Fruit fly (Drosophila melanogaster): ENCODE measurements around the gene Hira.
A peak's percentile ranks its signal among the peaks of the same experiment; 100 is the strongest.

Hira gene

dm6 chrX:7710439-7711154 lies 11.3 kb upstream of the Hira start (continued):
- TF ChIP-seq CG34376 (GFP tag; optimal IDR thresholded peaks at IDR 0.05) (no peak), tin (GFP tag; optimal IDR thresholded peaks at IDR 0.05) (peak; percentile 50), Adf1 (GFP tag; IDR thresholded peaks at IDR 0.05) (no peak; the same call in 1 of the 2 replicates), BEAF-32 (GFP tag; optimal IDR thresholded peaks at IDR 0.05) (peak; percentile 42), CG4282 (GFP tag; optimal IDR thresholded peaks at IDR 0.05) (no peak), CG6654 (GFP tag; optimal IDR thresholded peaks at IDR 0.05) (no peak), CG14860 (GFP tag; IDR thresholded peaks at IDR 0.05; ENCODE audit: partially characterized antibody) (no peak), CG10979 (tag; optimal IDR thresholded peaks at IDR 0.05) (peak; percentile 35), grau (tag; optimal IDR thresholded peaks at IDR 0.05) (peak; percentile 52), Oaz (GFP tag; IDR thresholded peaks at IDR 0.05) (no peak), CG6683 (GFP tag; optimal IDR thresholded peaks at IDR 0.05) (no peak), Bteb2 (GFP tag; optimal IDR thresholded peaks at IDR 0.05) (no peak), GATAe (GFP tag; conservative IDR thresholded peaks at IDR 0.05) (no peak), CG10366 (GFP tag; IDR thresholded peaks at IDR 0.05) (peak; percentile 13; the same call in 1 of the 2 replicates), Lpt (GFP tag; optimal IDR thresholded peaks at IDR 0.05) (no peak), row (GFP tag; IDR thresholded peaks at IDR 0.05) (no peak), CG16779 (GFP tag; IDR thresholded peaks at IDR 0.05) (no peak), CG32772 (GFP tag; IDR thresholded peaks at IDR 0.05) (0 out of 2 replicates have a peak, but pooled peaks have one; percentile 34), CG7372 (GFP tag; IDR thresholded peaks at IDR 0.05) (no peak), Sry-β (GFP tag; optimal IDR thresholded peaks at IDR 0.05) (no peak), tna (GFP tag; IDR thresholded peaks at IDR 0.05; ENCODE audit: partially characterized antibody) (no peak), H15 (GFP tag; IDR thresholded peaks at IDR 0.05) (no peak), CG10959 (GFP tag; IDR thresholded peaks at IDR 0.05) (no peak), cwo (GFP tag; optimal IDR thresholded peaks at IDR 0.05) (no peak), Antp (GFP tag; optimal IDR thresholded peaks at IDR 0.05) (peak; percentile 44), CG3726 (GFP tag; IDR thresholded peaks at IDR 0.05) (no peak), Dek (tag; optimal IDR thresholded peaks at IDR 0.05) (peak; percentile 11), sqz (GFP tag; optimal IDR thresholded peaks at IDR 0.05) (no peak), Rfx (GFP tag; IDR thresholded peaks at IDR 0.05) (peak; percentile 72), pzg (GFP tag; optimal IDR thresholded peaks at IDR 0.05) (peak; percentile 66), sd (tag; optimal IDR thresholded peaks at IDR 0.05) (peak; percentile 26), wdn (GFP tag; IDR thresholded peaks at IDR 0.05) (no peak), CG8478 (optimal IDR thresholded peaks at IDR 0.05) (no peak), CG1792 (GFP tag; optimal IDR thresholded peaks at IDR 0.05) (no peak), ase (GFP tag; IDR thresholded peaks at IDR 0.05) (no peak), crp (GFP tag; optimal IDR thresholded peaks at IDR 0.05) (no peak), CG7839 (tag; optimal IDR thresholded peaks at IDR 0.05) (peak; percentile 44), sima (GFP tag; optimal IDR thresholded peaks at IDR 0.05) (no peak), CG6175 (GFP tag; IDR thresholded peaks at IDR 0.05) (no peak), slp2 (GFP tag; optimal IDR thresholded peaks at IDR 0.05) (peak; percentile 28), Dfd (GFP tag; optimal IDR thresholded peaks at IDR 0.05) (no peak), aop (GFP tag; IDR thresholded peaks at IDR 0.05) (no peak), jigr1 (GFP tag; IDR thresholded peaks at IDR 0.05) (no peak), ap (GFP tag; IDR thresholded peaks at IDR 0.05) (no peak), crc (GFP tag; optimal IDR thresholded peaks at IDR 0.05) (no peak), CG12071 (GFP tag; optimal IDR thresholded peaks at IDR 0.05) (no peak), oc (tag; optimal IDR thresholded peaks at IDR 0.05) (no peak), Dp (GFP tag; optimal IDR thresholded peaks at IDR 0.05) (peak; percentile 94), CG34224 (GFP tag; IDR thresholded peaks at IDR 0.05; ENCODE audit: partially characterized antibody) (peak; percentile 38; the same call in 1 of the 3 replicates), CG10431 (GFP tag; optimal IDR thresholded peaks at IDR 0.05) (no peak), CTCF (GFP tag; optimal IDR thresholded peaks at IDR 0.05) (peak; percentile 99)
